Worm (Caenorhabditis elegans): ENCODE measurements around the gene T26H5.14.

DNA sequence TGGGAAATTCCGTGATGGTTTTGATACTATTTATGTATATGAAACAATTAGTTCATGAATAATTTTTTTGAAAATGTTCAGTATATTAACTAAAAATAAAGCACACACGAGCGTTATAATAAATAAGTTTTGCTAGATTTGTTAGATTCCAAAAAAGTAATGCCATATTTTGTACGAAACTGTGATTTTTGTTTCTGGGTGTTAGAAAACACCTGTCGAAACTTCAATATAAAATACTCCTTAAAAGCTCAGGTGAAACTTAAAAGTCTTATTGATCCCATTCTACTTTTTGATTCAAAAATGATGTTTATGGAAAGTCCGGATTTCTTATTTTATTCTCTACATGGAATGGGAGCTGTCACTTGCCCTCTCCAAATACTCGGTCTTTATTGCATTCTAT is 33.0 kb upstream of the T26H5.14 start, which contains the start of gene srh-265:
- TF ChIP-seq lin-39 (tag; optimal IDR thresholded peaks at IDR 0.05) = no peak
- no peak for TF ChIP-seq tbx-2 (tag; optimal IDR thresholded peaks at IDR 0.05)
- no peak for TF ChIP-seq nhr-11 (tag; optimal IDR thresholded peaks at IDR 0.05)
- no peak for TF ChIP-seq nhr-25 (tag; optimal IDR thresholded peaks at IDR 0.05)
- TF ChIP-seq nhr-12 (tag; optimal IDR thresholded peaks at IDR 0.05) = no peak
- no peak for TF ChIP-seq nhr-76 (tag; optimal IDR thresholded peaks at IDR 0.05)
- no peak for TF ChIP-seq pqm-1 (tag; optimal IDR thresholded peaks at IDR 0.05)
- no peak for TF ChIP-seq fkh-10 (GFP tag; optimal IDR thresholded peaks at IDR 0.05)
- no peak for TF ChIP-seq mdl-1 (tag; optimal IDR thresholded peaks at IDR 0.05)
